Fruit fly (Drosophila melanogaster) whole organism, embryonic: ENCODE data around the gene CCKLR-17D1.
A peak's percentile ranks its signal among the peaks of the same experiment; 100 is the strongest.

Experiments used
- Antp ChIP-seq: fragments of 200-800 bp; sonication (Bioruptor generic); optimal IDR thresholded peaks from 3 replicates; lab custom pipeline; 2016; ENCODE audit warnings: missing biosample characterization, missing genetic modification characterization
- B-H1 ChIP-seq: fragments of 200-800 bp; sonication (Bioruptor generic); IDR thresholded peaks from 3 replicates; pipeline ENCODE4 v1.3.6; 2022; ENCODE audit warnings: missing biosample characterization, missing genetic modification characterization
- Bdp1 ChIP-seq: fragments of 200-800 bp; sonication (Bioruptor generic); optimal IDR thresholded peaks from 3 replicates; lab custom pipeline; 2016; ENCODE audit warnings: missing biosample characterization, missing genetic modification characterization
- CG12155 ChIP-seq: fragments of 200-800 bp; sonication (Bioruptor generic); optimal IDR thresholded peaks from 3 replicates; lab custom pipeline; 2016; ENCODE audit warnings: missing biosample characterization, missing genetic modification characterization
- CG1233 ChIP-seq: fragments of 200-800 bp; sonication (Bioruptor generic); optimal IDR thresholded peaks from 4 replicates; lab custom pipeline; 2018; ENCODE audit warnings: missing biosample characterization, mild to moderate bottlenecking, missing genetic modification characterization
- CG1529 ChIP-seq: fragments of 200-800 bp; sonication (Bioruptor generic); optimal IDR thresholded peaks from 3 replicates; lab custom pipeline; 2018; ENCODE audit warnings: missing biosample characterization, missing genetic modification characterization
- CG16813 ChIP-seq: fragments of 200-800 bp; sonication (Bioruptor generic); IDR thresholded peaks from 3 replicates; pipeline ENCODE4 v1.3.6; 2022; ENCODE audit warnings: missing biosample characterization, missing genetic modification characterization; ENCODE audit not compliant: partially characterized antibody
- CG17612 ChIP-seq: fragments of 200-800 bp; sonication (Bioruptor generic); IDR thresholded peaks from 2 replicates; pipeline ENCODE4 v1.3.6; 2022; ENCODE audit warnings: missing biosample characterization, missing genetic modification characterization
- CG18262 ChIP-seq: fragments of 200-800 bp; optimal IDR thresholded peaks from 3 replicates; lab custom pipeline; 2019; ENCODE audit warnings: missing biosample characterization, mild to moderate bottlenecking, missing genetic modification characterization, moderate library complexity
- CG30431 ChIP-seq: fragments of 200-800 bp; sonication (Bioruptor generic); optimal IDR thresholded peaks from 2 replicates; lab custom pipeline; 2017; ENCODE audit warnings: missing biosample characterization, missing genetic modification characterization
- CG32532 ChIP-seq: fragments of 200-800 bp; sonication (Bioruptor generic); IDR thresholded peaks from 2 replicates; pipeline ENCODE4 v1.3.6; 2022; ENCODE audit warnings: missing biosample characterization, missing genetic modification characterization
- CG3407 ChIP-seq: fragments of 200-800 bp; sonication (Bioruptor generic); optimal IDR thresholded peaks from 2 replicates; lab custom pipeline; 2018; ENCODE audit warnings: missing biosample characterization, mild to moderate bottlenecking, missing genetic modification characterization
- CG3847 ChIP-seq: fragments of 200-800 bp; sonication (Bioruptor generic); IDR thresholded peaks from 2 replicates; pipeline ENCODE4 v1.3.6; 2022; ENCODE audit warnings: missing biosample characterization, missing genetic modification characterization
- CG42726 ChIP-seq: fragments of 200-800 bp; sonication (Bioruptor generic); IDR thresholded peaks from 2 replicates; pipeline ENCODE4 v1.3.6; 2022; ENCODE audit warnings: missing biosample characterization, missing genetic modification characterization; ENCODE audit not compliant: partially characterized antibody
- CG4854 ChIP-seq: fragments of 200-800 bp; sonication (Bioruptor generic); optimal IDR thresholded peaks from 2 replicates; lab custom pipeline; 2016; ENCODE audit warnings: missing biosample characterization, missing genetic modification characterization, inconsistent platforms
- CG7357 ChIP-seq: fragments of 200-800 bp; sonication (Bioruptor generic); IDR thresholded peaks from 3 replicates; pipeline ENCODE4 v1.3.6; 2022; ENCODE audit warnings: missing biosample characterization, missing genetic modification characterization
- CG8089 ChIP-seq: fragments of 200-800 bp; sonication (Bioruptor generic); optimal IDR thresholded peaks from 3 replicates; lab custom pipeline; 2016; ENCODE audit warnings: missing biosample characterization, missing genetic modification characterization
- CG8281 ChIP-seq: fragments of 200-800 bp; sonication (Bioruptor generic); optimal IDR thresholded peaks from 2 replicates; lab custom pipeline; 2018; ENCODE audit warnings: missing biosample characterization, mild to moderate bottlenecking, missing genetic modification characterization, moderate library complexity
- CG8388 ChIP-seq: fragments of 200-800 bp; sonication (Bioruptor generic); optimal IDR thresholded peaks from 2 replicates; lab custom pipeline; 2019; ENCODE audit warnings: missing biosample characterization, mild to moderate bottlenecking, missing genetic modification characterization, moderate library complexity
- CG9797 ChIP-seq: fragments of 200-800 bp; sonication (Bioruptor generic); optimal IDR thresholded peaks from 3 replicates; lab custom pipeline; 2018; ENCODE audit warnings: missing biosample characterization, mild to moderate bottlenecking, missing genetic modification characterization
- D19B ChIP-seq: fragments of 200-800 bp; sonication (Bioruptor generic); optimal IDR thresholded peaks from 2 replicates; lab custom pipeline; 2017; ENCODE audit warnings: missing biosample characterization, mild to moderate bottlenecking, missing genetic modification characterization
- Deaf1 ChIP-seq: fragments of 200-800 bp; optimal IDR thresholded peaks from 3 replicates; lab custom pipeline; 2019; ENCODE audit warnings: missing biosample characterization, mild to moderate bottlenecking, missing genetic modification characterization, moderate library complexity
- Jarid2 ChIP-seq: fragments of 200-800 bp; sonication (Bioruptor generic); optimal IDR thresholded peaks from 3 replicates; lab custom pipeline; 2017; ENCODE audit warnings: mild to moderate bottlenecking, missing biosample characterization, missing genetic modification reagents, missing genetic modification characterization
- Lhr ChIP-seq: fragments of 200-800 bp; sonication (Bioruptor generic); optimal IDR thresholded peaks from 3 replicates; lab custom pipeline; 2017; ENCODE audit warnings: mild to moderate bottlenecking, missing biosample characterization, missing genetic modification reagents, missing genetic modification characterization
- Oaz ChIP-seq: fragments of 200-800 bp; sonication (Bioruptor generic); IDR thresholded peaks from 2 replicates; pipeline ENCODE4 v1.3.6; 2022; ENCODE audit warnings: missing biosample characterization, missing genetic modification characterization
- Ravus ChIP-seq: fragments of 200-800 bp; sonication (Bioruptor generic); IDR thresholded peaks from 2 replicates; pipeline ENCODE4 v1.3.6; 2022; ENCODE audit warnings: missing biosample characterization, missing genetic modification characterization
- Taf1 ChIP-seq: fragments of 200-800 bp; sonication (Bioruptor generic); IDR thresholded peaks from 2 replicates; pipeline ENCODE4 v1.3.6; 2022; ENCODE audit warnings: missing biosample characterization, missing genetic modification characterization
- bowl ChIP-seq: fragments of 200-800 bp; sonication (Bioruptor generic); IDR thresholded peaks from 2 replicates; pipeline ENCODE4 v1.3.6; 2022; ENCODE audit warnings: missing biosample characterization, missing genetic modification characterization
- cato ChIP-seq: fragments of 200-800 bp; sonication (Bioruptor generic); optimal IDR thresholded peaks from 2 replicates; lab custom pipeline; 2016; ENCODE audit warnings: missing biosample characterization, missing genetic modification characterization, borderline replicate concordance
- chm ChIP-seq: fragments of 200-800 bp; sonication (Bioruptor generic); IDR thresholded peaks from 2 replicates; pipeline ENCODE4 v1.3.6; 2022; ENCODE audit warnings: missing biosample characterization, missing genetic modification characterization
- crc ChIP-seq: fragments of 200-800 bp; sonication (Bioruptor generic); optimal IDR thresholded peaks from 2 replicates; lab custom pipeline; 2016; ENCODE audit warnings: missing biosample characterization, missing genetic modification characterization
- croc ChIP-seq: fragments of 200-800 bp; sonication (Bioruptor generic); conservative IDR thresholded peaks from 3 replicates; pipeline ENCODE4 v1.3.6; 2022; ENCODE audit warnings: missing biosample characterization, missing genetic modification characterization
- crol ChIP-seq: fragments of 200-800 bp; sonication (Bioruptor generic); IDR thresholded peaks from 2 replicates; pipeline ENCODE4 v1.3.6; 2022; ENCODE audit warnings: missing biosample characterization, missing genetic modification characterization
- disco-r ChIP-seq: fragments of 200-800 bp; sonication (Bioruptor generic); optimal IDR thresholded peaks from 2 replicates; lab custom pipeline; 2016; ENCODE audit warnings: missing biosample characterization, missing genetic modification characterization
- dmrt99B ChIP-seq: fragments of 200-800 bp; sonication (Bioruptor generic); optimal IDR thresholded peaks from 2 replicates; lab custom pipeline; 2018; ENCODE audit warnings: missing biosample characterization, mild to moderate bottlenecking, missing genetic modification characterization, moderate library complexity
- gcm ChIP-seq: fragments of 200-800 bp; sonication (Bioruptor generic); optimal IDR thresholded peaks from 2 replicates; lab custom pipeline; 2019; ENCODE audit warnings: missing biosample characterization, mild to moderate bottlenecking, missing genetic modification characterization, moderate library complexity
- grau ChIP-seq: fragments of 200-800 bp; optimal IDR thresholded peaks from 3 replicates; lab custom pipeline; 2019; ENCODE audit warnings: missing biosample characterization, mild to moderate bottlenecking, missing genetic modification characterization, moderate library complexity
- ken ChIP-seq: fragments of 200-800 bp; sonication (Bioruptor generic); IDR thresholded peaks from 3 replicates; pipeline ENCODE4 v1.3.6; 2022; ENCODE audit warnings: missing biosample characterization, missing genetic modification characterization
- kni ChIP-seq: fragments of 200-800 bp; sonication (Bioruptor generic); optimal IDR thresholded peaks from 3 replicates; lab custom pipeline; 2017; ENCODE audit warnings: mild to moderate bottlenecking, missing biosample characterization, missing genetic modification reagents, missing genetic modification characterization
- mirr ChIP-seq: fragments of 200-800 bp; sonication (Bioruptor generic); optimal IDR thresholded peaks from 3 replicates; lab custom pipeline; 2018; ENCODE audit warnings: missing biosample characterization, mild to moderate bottlenecking, missing genetic modification characterization
- nerfin-1 ChIP-seq: fragments of 200-800 bp; sonication (Bioruptor generic); optimal IDR thresholded peaks from 3 replicates; lab custom pipeline; 2019; ENCODE audit warnings: missing biosample characterization, mild to moderate bottlenecking, missing genetic modification characterization, moderate library complexity
- nom ChIP-seq: fragments of 200-800 bp; sonication (Bioruptor generic); optimal IDR thresholded peaks from 2 replicates; lab custom pipeline; 2017; ENCODE audit warnings: missing biosample characterization, missing genetic modification characterization, mild to moderate bottlenecking, moderate library complexity, missing genetic modification reagents
- pho ChIP-seq: fragments of 200-800 bp; sonication (Bioruptor generic); optimal IDR thresholded peaks from 2 replicates; lab custom pipeline; 2016; ENCODE audit warnings: missing biosample characterization, missing genetic modification characterization
- pros ChIP-seq: fragments of 200-800 bp; sonication (Bioruptor generic); optimal IDR thresholded peaks from 3 replicates; lab custom pipeline; 2019; ENCODE audit warnings: missing biosample characterization, mild to moderate bottlenecking, missing genetic modification characterization, moderate library complexity
- pzg ChIP-seq: fragments of 200-800 bp; sonication (Bioruptor generic); optimal IDR thresholded peaks from 3 replicates; lab custom pipeline; 2018; ENCODE audit warnings: missing biosample characterization, mild to moderate bottlenecking, missing genetic modification characterization, moderate library complexity
- sens ChIP-seq: fragments of 200-800 bp; sonication (Bioruptor generic); peaks from one replicate; lab custom pipeline; 2016; ENCODE audit warnings: missing biosample characterization, missing genetic modification characterization
- sima ChIP-seq: fragments of 200-800 bp; sonication (Bioruptor generic); optimal IDR thresholded peaks from 2 replicates; lab custom pipeline; 2016; ENCODE audit warnings: missing biosample characterization, missing genetic modification characterization
- sr ChIP-seq: fragments of 200-800 bp; sonication (Bioruptor generic); IDR thresholded peaks from 3 replicates; pipeline ENCODE4 v1.3.6; 2022; ENCODE audit warnings: missing biosample characterization, missing genetic modification characterization
- stwl ChIP-seq: fragments of 200-800 bp; sonication (Bioruptor generic); optimal IDR thresholded peaks from 3 replicates; lab custom pipeline; 2018; ENCODE audit warnings: missing biosample characterization, mild to moderate bottlenecking, missing genetic modification characterization, moderate library complexity
- ttk ChIP-seq: fragments of 200-800 bp; sonication (Bioruptor generic); IDR thresholded peaks from 2 replicates; pipeline ENCODE4 v2.1.2; 2022; ENCODE audit warnings: missing biosample characterization, missing genetic modification characterization

Gene CCKLR-17D1

DNA sequence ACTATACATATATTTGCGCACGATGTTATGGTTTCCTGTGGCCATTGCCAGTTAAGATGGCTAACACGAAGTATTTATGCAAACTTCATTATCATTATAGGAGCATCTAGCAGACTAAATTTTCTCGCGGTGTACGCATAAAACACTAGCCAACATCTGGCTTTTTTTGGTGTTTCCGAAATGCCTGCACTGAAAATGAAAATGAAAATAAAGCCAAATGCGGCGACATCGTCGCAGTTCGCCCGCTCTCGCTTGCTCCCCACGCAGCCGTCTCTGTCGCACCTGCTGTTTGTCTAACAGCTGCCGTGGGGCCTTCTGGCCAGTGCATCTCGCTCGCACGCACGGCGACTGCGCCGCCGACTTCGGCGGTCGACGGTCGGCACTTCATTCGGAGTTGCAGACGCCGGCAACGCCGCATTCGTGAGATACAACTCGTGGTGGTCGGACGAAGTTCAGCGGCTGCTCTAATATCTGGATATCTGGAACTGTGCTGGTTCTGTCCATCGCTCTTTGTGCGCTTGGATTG is 48.5 kb upstream of the CCKLR-17D1 start, which contains the start of gene CG6891 (continued):
- TF ChIP-seq CG17612 (GFP tag; lab: Robert Waterston, UW) (no peak), kni (peak; percentile 28), CG7357 (GFP tag; lab: Robert Waterston, UW) (no peak), gcm (peak; percentile 6), cato (GFP tag; lab: Kevin White, UChicago) (no peak)
- TF ChIP-seq, all 482 proteins: peak for 166

DNA sequence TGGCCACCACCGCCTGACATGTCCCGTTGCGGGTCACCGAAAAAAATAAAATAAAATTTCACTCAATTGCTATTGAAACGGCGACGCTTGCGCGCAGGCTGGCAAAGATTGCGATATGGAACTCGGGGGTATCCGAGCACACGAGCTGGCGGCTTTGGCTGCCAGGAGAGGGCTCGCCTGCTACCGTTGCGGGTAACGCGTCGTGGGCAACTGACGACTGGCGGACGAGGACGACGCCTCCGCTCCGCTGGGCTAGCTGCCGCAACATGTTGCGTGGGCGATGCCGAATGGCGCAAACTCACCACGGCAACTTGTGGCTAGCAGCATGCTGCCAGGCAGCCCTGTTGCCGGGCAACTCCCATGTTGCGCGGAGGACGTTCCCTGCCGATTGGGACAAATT is 47.4 kb upstream of the CCKLR-17D1 start, which contains the start of gene CCKLR-17D3:
TSS of gene CCKLR-17D3 (minus strand) at position 211 of the 400 bp plus-strand sequence.
- TF ChIP-seq CG30431 (GFP tag; lab: Kevin White, UChicago) (no peak), CG1529 (GFP tag; lab: Kevin White, UChicago) (no peak), bowl (GFP tag; lab: Robert Waterston, UW) (no peak), ken (no peak), Oaz (GFP tag; lab: Robert Waterston, UW) (no peak), crc (no peak), croc (no peak), CG16813 (0 out of 3 replicates have a peak, but pooled peaks have one; percentile 14), CG4854 (GFP tag; lab: Kevin White, UChicago) (no peak), CG9797 (GFP tag; lab: Kevin White, UChicago) (no peak), Lhr (no peak), grau (tag; lab: Kevin White, UChicago) (no peak), sens (GFP tag; lab: Kevin White, UChicago) (peak; percentile 72), Jarid2 (GFP tag; lab: Kevin White, UChicago) (peak; percentile 71), pzg (GFP tag; lab: Kevin White, UChicago) (no peak), CG42726 (GFP tag; lab: Robert Waterston, UW) (peak; percentile 29; the same call in 1 of the 2 replicates), pros (GFP tag; lab: Kevin White, UChicago) (no peak), disco-r (no peak), dmrt99B (tag; lab: Kevin White, UChicago) (no peak), nom (GFP tag; lab: Kevin White, UChicago) (peak; percentile 5), Ravus (no peak), D19B (no peak), nerfin-1 (tag; lab: Kevin White, UChicago) (no peak), CG32532 (GFP tag; lab: Robert Waterston, UW) (no peak), CG3407 (GFP tag; lab: Kevin White, UChicago) (no peak), CG12155 (no peak), sr (no peak), CG18262 (tag; lab: Kevin White, UChicago) (no peak), chm (0 out of 2 replicates have a peak, but pooled peaks have one; percentile 23), CG8089 (no peak), CG1233 (no peak), CG8281 (tag; lab: Kevin White, UChicago) (no peak), Antp (GFP tag; lab: Kevin White, UChicago) (no peak), crol (GFP tag; lab: Robert Waterston, UW) (no peak), Bdp1 (GFP tag; lab: Kevin White, UChicago) (no peak), Taf1 (GFP tag; lab: Robert Waterston, UW) (no peak), B-H1 (GFP tag; lab: Robert Waterston, UW) (no peak), ttk (GFP tag; lab: Robert Waterston, UW) (no peak), CG8388 (GFP tag; lab: Kevin White, UChicago) (no peak), stwl (tag; lab: Kevin White, UChicago) (no peak), CG3847 (GFP tag; lab: Robert Waterston, UW) (no peak), sima (GFP tag; lab: Kevin White, UChicago) (no peak), Deaf1 (tag; lab: Kevin White, UChicago) (peak; percentile 88), mirr (GFP tag; lab: Kevin White, UChicago) (no peak), pho (GFP tag; lab: Kevin White, UChicago) (no peak)
